Worm (Caenorhabditis elegans) whole organism, late embryonic: ENCODE measurements around the gene Y49E10.10.

Experiments used
- Y22D7AL.16 ChIP-seq: sonication (generic microtip); optimal IDR thresholded peaks from 2 replicates; lab custom pipeline; 2016; ENCODE audit warnings: missing genetic modification characterization, missing compliant biosample characterization
- ceh-2 ChIP-seq: sonication (generic microtip); optimal IDR thresholded peaks from 2 replicates; lab custom pipeline; 2016; ENCODE audit warnings: missing genotype, missing genetic modification characterization, missing compliant biosample characterization
- ceh-31 ChIP-seq: sonication (generic microtip); optimal IDR thresholded peaks from 2 replicates; lab custom pipeline; 2016; ENCODE audit warnings: missing genetic modification characterization, missing compliant biosample characterization
- elt-2 ChIP-seq: sonication (generic microtip); optimal IDR thresholded peaks from 2 replicates; lab custom pipeline; 2016; ENCODE audit warnings: missing genetic modification reagents, missing genetic modification characterization, missing compliant biosample characterization
- elt-4 ChIP-seq: sonication (generic microtip); optimal IDR thresholded peaks from 2 replicates; lab custom pipeline; 2016; ENCODE audit warnings: missing genetic modification characterization, missing compliant biosample characterization
- fkh-10 ChIP-seq: fragments of 150-350 bp; optimal IDR thresholded peaks from 2 replicates; lab custom pipeline; 2014; ENCODE audit warnings: missing biosample characterization, missing genetic modification reagents, missing genetic modification characterization
- lin-11 ChIP-seq: fragments of 200-800 bp; sonication (Bioruptor generic); optimal IDR thresholded peaks from 2 replicates; lab custom pipeline; 2018; ENCODE audit warnings: mild to moderate bottlenecking, missing genetic modification characterization, missing compliant biosample characterization
- nhr-11 ChIP-seq: fragments of 150-350 bp; optimal IDR thresholded peaks from 2 replicates; lab custom pipeline; 2014; ENCODE audit warnings: missing biosample characterization, missing genetic modification characterization
- nhr-232 ChIP-seq: sonication (generic microtip); optimal IDR thresholded peaks from 2 replicates; lab custom pipeline; 2016; ENCODE audit warnings: missing genetic modification characterization, missing compliant biosample characterization
- syd-9 ChIP-seq: sonication (generic microtip); optimal IDR thresholded peaks from 2 replicates; lab custom pipeline; 2016; ENCODE audit warnings: mild to moderate bottlenecking, missing genetic modification characterization, moderate library complexity, missing compliant biosample characterization

- TF ChIP-seq fkh-10 (GFP tag; lab: Kevin White, UChicago) (no peak), Y22D7AL.16 (tag; lab: Kevin White, UChicago) (no peak), syd-9 (tag; lab: Kevin White, UChicago) (no peak), lin-11 (tag; lab: Kevin White, UChicago) (no peak), elt-4 (tag; lab: Kevin White, UChicago) (no peak), elt-2 (no peak), nhr-232 (tag; lab: Kevin White, UChicago) (no peak), ceh-2 (tag; lab: Kevin White, UChicago) (no peak), ceh-31 (no peak), nhr-11 (tag; lab: Kevin White, UChicago) (no peak)
Measured at ce11 chrIII:12349027-12349426, 46.2 kb upstream of the Y49E10.10 start.
